Worm (Caenorhabditis elegans): ENCODE measurements around the gene F10D7.11.

F10D7.11 gene

DNA sequence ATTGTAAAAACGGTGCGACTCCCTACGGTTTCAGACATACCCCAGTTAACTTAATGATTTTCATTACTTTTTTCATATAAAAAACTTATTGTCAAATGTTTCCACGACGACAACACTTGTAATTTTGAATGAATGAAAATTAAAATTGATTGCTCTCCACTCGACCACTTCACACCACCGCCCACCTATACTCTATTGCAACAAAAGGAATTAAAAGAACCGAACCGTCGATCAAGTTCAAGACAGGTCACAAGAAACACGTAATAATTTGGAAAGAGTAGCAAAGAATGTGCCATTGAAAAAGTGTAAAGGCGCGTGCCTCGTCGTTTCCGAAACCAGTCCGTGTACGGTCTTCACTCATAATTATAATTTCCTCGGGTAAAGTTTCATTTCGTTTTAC is at the start of gene F10D7.11:
Gene F10D7.11 (plus strand): TSS at position 301 of the 400 bp plus-strand sequence.
- TF ChIP-seq grh-1 (GFP tag; IDR thresholded peaks at IDR 0.05) (0 out of 2 replicates have a peak, but pooled peaks have one; percentile 40), nhr-11 (tag; optimal IDR thresholded peaks at IDR 0.05) (no peak), nhr-12 (tag; optimal IDR thresholded peaks at IDR 0.05) (no peak), nhr-85 (tag) (peak; percentile 27)

DNA sequence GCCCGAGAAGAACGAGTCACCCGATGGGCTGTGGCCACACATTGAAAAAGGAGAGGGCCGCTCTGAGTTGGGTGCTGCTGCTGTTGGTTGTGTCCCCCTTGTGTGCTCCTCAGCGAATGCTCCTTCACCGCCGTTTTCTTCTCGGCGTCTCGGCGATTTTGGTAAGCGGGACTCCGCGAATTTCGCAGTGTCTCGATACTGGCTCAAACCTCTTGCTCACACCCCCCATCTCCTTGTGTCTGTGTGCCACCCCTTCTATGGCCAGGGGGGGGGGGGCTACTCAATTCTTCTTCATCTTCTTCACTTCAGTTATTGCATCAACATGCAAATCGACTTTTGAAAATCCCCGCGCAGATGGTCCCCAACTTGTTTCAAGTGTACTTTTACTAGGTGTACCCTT is 47.7 kb upstream of the F10D7.11 start:
- TF ChIP-seq tlp-1 (tag; optimal IDR thresholded peaks at IDR 0.05) (no peak), jun-1 (tag; optimal IDR thresholded peaks at IDR 0.05) (no peak), swsn-7 (tag; optimal IDR thresholded peaks at IDR 0.05) (peak; percentile 26), hlh-17 (GFP tag; optimal IDR thresholded peaks at IDR 0.05; ENCODE audit: borderline replicate concordance) (no peak), mab-9 (GFP tag; IDR thresholded peaks at IDR 0.05) (peak; percentile 55; the same call in 1 of the 2 replicates), nhr-85 (tag) (peak; percentile 25), mef-2 (tag; optimal IDR thresholded peaks at IDR 0.05) (no peak), zag-1 (tag; optimal IDR thresholded peaks at IDR 0.05) (no peak), ceh-82 (tag; optimal IDR thresholded peaks at IDR 0.05) (peak; percentile 6 to 64 (median 32)), vab-15 (tag; optimal IDR thresholded peaks at IDR 0.05) (no peak), fkh-8 (tag; optimal IDR thresholded peaks at IDR 0.05) (peak; percentile 49), lin-14 (GFP tag; optimal IDR thresholded peaks at IDR 0.05) (peak; percentile 80), Y116A8C.19 (tag; optimal IDR thresholded peaks at IDR 0.05; ENCODE audit: borderline replicate concordance) (no peak), egl-27 (tag; optimal IDR thresholded peaks at IDR 0.05) (no peak), ceh-88 (GFP tag; IDR thresholded peaks at IDR 0.05) (no peak), ceh-8 (GFP tag; optimal IDR thresholded peaks at IDR 0.05) (peak; percentile 23), xbp-1 (tag; optimal IDR thresholded peaks at IDR 0.05) (no peak), C34B4.2 (tag; optimal IDR thresholded peaks at IDR 0.05) (no peak), unc-86 (tag; optimal IDR thresholded peaks at IDR 0.05) (peak; percentile 26), nhr-71 (tag; optimal IDR thresholded peaks at IDR 0.05) (peak; percentile 21), hlh-4 (tag; optimal IDR thresholded peaks at IDR 0.05) (no peak), dsc-1 (tag; optimal IDR thresholded peaks at IDR 0.05) (no peak), fkh-10 (GFP tag; optimal IDR thresholded peaks at IDR 0.05) (peak; percentile 19), irx-1 (tag; optimal IDR thresholded peaks at IDR 0.05) (no peak), nhr-90 (tag; optimal IDR thresholded peaks at IDR 0.05; ENCODE audit: poor library complexity) (no peak), snu-23 (GFP tag; optimal IDR thresholded peaks at IDR 0.05) (peak; percentile 26), elt-2 (tag; optimal IDR thresholded peaks at IDR 0.05) (no peak), ztf-4 (tag; optimal IDR thresholded peaks at IDR 0.05) (no peak), C04F5.9 (tag; optimal IDR thresholded peaks at IDR 0.05) (no peak), efl-1 (optimal IDR thresholded peaks at IDR 0.05) (no peak), efl-1 (GFP tag; optimal IDR thresholded peaks at IDR 0.05 in 1 of 2) (peak in 1 of 2 experiments; percentile 40), F16B12.6 (tag; optimal IDR thresholded peaks at IDR 0.05) (no peak), ama-1 (optimal IDR thresholded peaks at IDR 0.05) (no peak), nhr-47 (tag; optimal IDR thresholded peaks at IDR 0.05) (peak; percentile 34), alr-1 (tag; optimal IDR thresholded peaks at IDR 0.05; ENCODE audit: borderline replicate concordance) (no peak), elt-3 (tag; optimal IDR thresholded peaks at IDR 0.05) (no peak), isw-1 (GFP tag; IDR thresholded peaks at IDR 0.05) (0 out of 2 replicates have a peak, but pooled peaks have one; percentile 9)

DNA sequence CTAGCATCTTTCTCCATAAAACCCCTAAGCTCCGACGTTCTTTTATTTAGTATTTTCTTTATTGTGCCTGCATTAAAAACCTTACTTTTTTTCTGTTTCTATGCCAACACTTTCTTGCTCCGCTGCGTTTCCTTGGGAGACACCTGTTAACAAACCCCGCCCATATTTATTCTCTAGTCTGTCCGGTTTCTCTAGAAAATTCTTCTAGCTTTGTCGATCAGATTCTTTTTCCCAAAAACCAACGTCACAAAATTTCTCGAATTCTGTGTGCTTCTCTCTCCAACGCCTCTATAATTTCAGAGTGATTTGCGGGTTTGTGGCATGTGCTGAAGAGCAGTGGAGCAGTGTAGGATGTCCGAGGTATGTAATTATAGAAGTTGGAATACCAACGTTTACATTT is 44.3 kb upstream of the F10D7.11 start, which contains the start of gene ptr-5:
Gene ptr-5 (plus strand): TSS at position 301 of the 400 bp plus-strand sequence.
- TF ChIP-seq efl-1 (optimal IDR thresholded peaks at IDR 0.05) = no peak
- TF ChIP-seq efl-1 (GFP tag; optimal IDR thresholded peaks at IDR 0.05 in 1 of 2) = peak in 1 of 2 experiments; percentile 27
- peak; percentile 74 for TF ChIP-seq fkh-8 (tag; optimal IDR thresholded peaks at IDR 0.05)
- no peak for TF ChIP-seq lin-15B (tag; optimal IDR thresholded peaks at IDR 0.05)
- no peak for TF ChIP-seq lin-35 (GFP tag; optimal IDR thresholded peaks at IDR 0.05)
